Worm (Caenorhabditis elegans) whole organism, L4 larva: Measurements from ENCODE around the gene C06E4.8.

Experiments used
- R02D3.7 ChIP-seq: fragments of 150-350 bp; sonication (generic microtip); optimal IDR thresholded peaks from 3 replicates; lab custom pipeline; 2014; ENCODE audit warnings: missing biosample characterization, missing genetic modification characterization
- aha-1 ChIP-seq: fragments of 150-350 bp; peaks from one replicate; lab custom pipeline; 2014; ENCODE audit warnings: missing biosample characterization, missing genetic modification characterization
- aly-2 ChIP-seq: sonication (generic microtip); optimal IDR thresholded peaks from 2 replicates; lab custom pipeline; 2018; ENCODE audit warnings: missing biosample characterization, missing genetic modification characterization
- attf-4 ChIP-seq: sonication (generic microtip); optimal IDR thresholded peaks from 3 replicates; lab custom pipeline; 2017; ENCODE audit warnings: missing biosample characterization, missing genetic modification characterization
- lsy-2 ChIP-seq, 2 experiments: fragments of 150-350 bp in 1 of 2; sonication (generic microtip) in 1 of 2; optimal IDR thresholded peaks; 2 replicates each; lab custom pipeline; 2014 to 2017; ENCODE audit warnings: missing biosample characterization in 2 of 2, missing genetic modification characterization in 2 of 2
- nhr-48 ChIP-seq: sonication (generic microtip); optimal IDR thresholded peaks from 2 replicates; lab custom pipeline; 2016; ENCODE audit warnings: mild to moderate bottlenecking, missing genetic modification characterization, missing compliant biosample characterization
- nhr-6 ChIP-seq: fragments of 150-350 bp; optimal IDR thresholded peaks from 2 replicates; lab custom pipeline; 2014; ENCODE audit warnings: missing biosample characterization, missing genetic modification characterization
- zip-11 ChIP-seq: fragments of 200-800 bp; sonication (Bioruptor generic); IDR thresholded peaks from 2 replicates; pipeline ENCODE4 v1.3.6; 2022; ENCODE audit warnings: missing genetic modification characterization, missing compliant biosample characterization

DNA sequence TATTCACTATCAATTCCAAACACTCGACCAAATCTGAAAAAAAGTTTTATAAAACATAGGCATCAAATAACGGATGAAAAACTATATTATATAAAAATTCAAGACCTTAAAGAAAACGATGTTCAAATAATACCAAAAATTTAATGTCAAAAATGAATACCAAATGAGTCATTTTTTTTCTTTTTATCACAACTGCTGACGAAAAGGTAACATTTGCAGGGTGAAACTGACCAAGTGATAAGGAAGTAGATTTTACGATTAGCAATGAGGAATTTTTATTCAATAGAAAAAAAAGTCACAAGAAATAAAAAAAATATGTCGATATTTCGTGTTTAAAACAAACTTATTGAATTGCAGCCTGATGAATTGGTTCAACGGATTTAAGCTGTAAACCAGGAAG, at the start of gene C06E4.8:
- TF ChIP-seq zip-11 (GFP tag; lab: Robert Waterston, UW) = no peak
- TF ChIP-seq aly-2 (tag; lab: Kevin White, UChicago) = no peak
- TF ChIP-seq attf-4 = no peak
- no peak for TF ChIP-seq nhr-6 (tag; lab: Kevin White, UChicago)
- TF ChIP-seq lsy-2 (tag; optimal IDR thresholded peaks at IDR 0.05; lab: Kevin White, UChicago) = no peak
- no peak for TF ChIP-seq R02D3.7
- TF ChIP-seq nhr-48 (tag; lab: Kevin White, UChicago) = no peak
- TF ChIP-seq aha-1 (tag; lab: Kevin White, UChicago) = no peak
